Worm (Caenorhabditis elegans) whole organism, mixed stage, embryonic: ENCODE measurements around the gene C06C6.8.

Source experiments
- elt-1 ChIP-seq: sonication (generic microtip); optimal IDR thresholded peaks from 2 replicates; lab custom pipeline; 2017; ENCODE audit warnings: missing genetic modification characterization, mild to moderate bottlenecking, missing compliant biosample characterization, antibody characterized with exemption, moderate library complexity, borderline replicate concordance; ENCODE audit not compliant: insufficient read depth
- lin-13 ChIP-seq: fragments of 150-350 bp; optimal IDR thresholded peaks from 2 replicates; lab custom pipeline; 2014; ENCODE audit warnings: missing biosample characterization, missing genetic modification characterization
- mab-5 ChIP-seq: fragments of 150-350 bp; optimal IDR thresholded peaks from 2 replicates; lab custom pipeline; 2014; ENCODE audit warnings: missing biosample characterization, missing genetic modification characterization
- snpc-4 ChIP-seq: fragments of 150-350 bp; optimal IDR thresholded peaks from 2 replicates; lab custom pipeline; 2014; ENCODE audit warnings: missing biosample characterization, missing genetic modification characterization
- unc-62 ChIP-seq: fragments of 150-350 bp; optimal IDR thresholded peaks from 2 replicates; lab custom pipeline; 2014; ENCODE audit warnings: missing biosample characterization, missing genetic modification reagents, missing genetic modification characterization
- ztf-11 ChIP-seq: fragments of 150-350 bp; optimal IDR thresholded peaks from 2 replicates; lab custom pipeline; 2014; ENCODE audit warnings: missing biosample characterization, missing genetic modification characterization

DNA sequence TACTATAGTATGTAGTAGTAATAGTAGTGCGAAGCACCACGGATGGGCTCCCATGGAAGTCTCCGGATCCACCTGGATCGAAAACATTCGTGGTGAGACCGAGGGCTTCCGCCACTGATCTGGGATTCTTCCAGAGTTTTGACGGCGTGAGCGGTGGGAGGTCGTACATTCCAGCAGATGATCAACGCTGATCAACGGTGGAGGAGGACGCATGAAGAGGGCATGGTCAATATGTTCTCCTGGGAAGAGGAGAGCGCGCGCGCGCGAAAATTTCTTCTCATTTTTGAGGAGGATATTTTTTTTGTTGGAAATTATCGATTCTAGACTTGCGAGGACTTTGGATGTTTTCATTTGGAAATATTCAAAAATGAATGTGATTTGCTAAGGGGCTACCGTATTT lies 36.6 kb downstream of the C06C6.8 start:
- TF ChIP-seq elt-1, result no peak
- no peak for TF ChIP-seq mab-5 (tag; lab: Kevin White, UChicago)
- no peak for TF ChIP-seq snpc-4 (tag; lab: Kevin White, UChicago)
- TF ChIP-seq ztf-11 (tag; lab: Kevin White, UChicago), result no peak
- no peak for TF ChIP-seq unc-62 (GFP tag; lab: Kevin White, UChicago)
- no peak for TF ChIP-seq lin-13 (tag; lab: Kevin White, UChicago)
